Worm (Caenorhabditis elegans) whole organism, mixed stage, embryonic: Measurements from ENCODE around the gene gst-20.

Experiments used
- M03D4.4 ChIP-seq: sonication (generic microtip); optimal IDR thresholded peaks from 2 replicates; lab custom pipeline; 2017; ENCODE audit warnings: mild to moderate bottlenecking, missing genetic modification characterization, missing compliant biosample characterization
- ceh-39 ChIP-seq: fragments of 150-350 bp; optimal IDR thresholded peaks from 2 replicates; lab custom pipeline; 2014; ENCODE audit warnings: missing biosample characterization, missing genetic modification characterization
- ceh-43 ChIP-seq: fragments of 200-800 bp; sonication (Bioruptor generic); optimal IDR thresholded peaks from 2 replicates; lab custom pipeline; 2018; ENCODE audit warnings: mild to moderate bottlenecking, missing genetic modification characterization, moderate library complexity, missing compliant biosample characterization
- ceh-83 ChIP-seq: fragments of 200-800 bp; sonication (Bioruptor generic); optimal IDR thresholded peaks from 2 replicates; lab custom pipeline; 2018; ENCODE audit warnings: mild to moderate bottlenecking, missing genetic modification characterization, missing compliant biosample characterization
- ces-1 ChIP-seq: fragments of 150-350 bp; optimal IDR thresholded peaks from 2 replicates; lab custom pipeline; 2014; ENCODE audit warnings: missing biosample characterization, missing genetic modification reagents, missing genetic modification characterization
- cnd-1 ChIP-seq: fragments of 200-800 bp; sonication (Bioruptor generic); optimal IDR thresholded peaks from 2 replicates; lab custom pipeline; 2018; ENCODE audit warnings: mild to moderate bottlenecking, missing genetic modification characterization, missing compliant biosample characterization
- drap-1 ChIP-seq: fragments of 200-800 bp; sonication (Bioruptor generic); optimal IDR thresholded peaks from 3 replicates; lab custom pipeline; 2018; ENCODE audit warnings: mild to moderate bottlenecking, missing genetic modification characterization, missing compliant biosample characterization
- elt-1 ChIP-seq: sonication (generic microtip); optimal IDR thresholded peaks from 2 replicates; lab custom pipeline; 2017; ENCODE audit warnings: missing genetic modification characterization, mild to moderate bottlenecking, missing compliant biosample characterization, antibody characterized with exemption, moderate library complexity, borderline replicate concordance; ENCODE audit not compliant: insufficient read depth
- elt-3 ChIP-seq: fragments of 150-350 bp; optimal IDR thresholded peaks from 2 replicates; lab custom pipeline; 2014; ENCODE audit warnings: missing biosample characterization, missing genetic modification characterization
- flh-1 ChIP-seq: fragments of 200-800 bp; sonication (Bioruptor generic); optimal IDR thresholded peaks from 2 replicates; lab custom pipeline; 2018; ENCODE audit warnings: mild to moderate bottlenecking, missing genetic modification characterization, moderate library complexity, missing compliant biosample characterization
- ham-2 ChIP-seq: fragments of 200-800 bp; sonication (Bioruptor generic); optimal IDR thresholded peaks from 2 replicates; lab custom pipeline; 2018; ENCODE audit warnings: mild to moderate bottlenecking, missing genetic modification characterization, missing compliant biosample characterization
- hlh-1 ChIP-seq: fragments of 150-350 bp; optimal IDR thresholded peaks from 2 replicates; lab custom pipeline; 2014; ENCODE audit warnings: missing biosample characterization, missing genetic modification reagents, missing genetic modification characterization
- lin-13 ChIP-seq: fragments of 150-350 bp; optimal IDR thresholded peaks from 2 replicates; lab custom pipeline; 2014; ENCODE audit warnings: missing biosample characterization, missing genetic modification characterization
- lin-32 ChIP-seq: fragments of 200-800 bp; sonication (Bioruptor generic); optimal IDR thresholded peaks from 2 replicates; lab custom pipeline; 2018; ENCODE audit warnings: mild to moderate bottlenecking, missing genetic modification characterization, missing compliant biosample characterization
- lsy-2 ChIP-seq: fragments of 150-350 bp; optimal IDR thresholded peaks from 2 replicates; lab custom pipeline; 2014; ENCODE audit warnings: missing biosample characterization, missing genetic modification characterization
- mab-5 ChIP-seq: fragments of 150-350 bp; optimal IDR thresholded peaks from 2 replicates; lab custom pipeline; 2014; ENCODE audit warnings: missing biosample characterization, missing genetic modification characterization
- mep-1 ChIP-seq: fragments of 150-350 bp; optimal IDR thresholded peaks from 2 replicates; lab custom pipeline; 2017; ENCODE audit warnings: missing biosample characterization, missing genetic modification reagents, missing genetic modification characterization, inconsistent platforms
- mls-2 ChIP-seq: sonication (generic microtip); optimal IDR thresholded peaks from 2 replicates; lab custom pipeline; 2016; ENCODE audit warnings: mild to moderate bottlenecking, missing genetic modification characterization, moderate library complexity, missing compliant biosample characterization
- nhr-2 ChIP-seq: fragments of 150-350 bp; optimal IDR thresholded peaks from 2 replicates; lab custom pipeline; 2014; ENCODE audit warnings: missing biosample characterization, missing genetic modification characterization
- nhr-237 ChIP-seq: fragments of 150-350 bp; optimal IDR thresholded peaks from 2 replicates; lab custom pipeline; 2014; ENCODE audit warnings: missing biosample characterization, missing genetic modification characterization
- nhr-76 ChIP-seq: sonication (generic microtip); optimal IDR thresholded peaks from 2 replicates; lab custom pipeline; 2017; ENCODE audit warnings: missing biosample characterization, missing genetic modification characterization
- pha-4 ChIP-seq: fragments of 150-350 bp; optimal IDR thresholded peaks from 2 replicates; lab custom pipeline; 2018; ENCODE audit warnings: missing biosample characterization, missing genetic modification reagents, missing genetic modification characterization
- sem-2 ChIP-seq: fragments of 200-800 bp; sonication (Bioruptor generic); optimal IDR thresholded peaks from 2 replicates; lab custom pipeline; 2018; ENCODE audit warnings: mild to moderate bottlenecking, missing genetic modification characterization, missing compliant biosample characterization
- tbx-8 ChIP-seq: fragments of 200-800 bp; sonication (Bioruptor generic); optimal IDR thresholded peaks from 2 replicates; lab custom pipeline; 2018; ENCODE audit warnings: mild to moderate bottlenecking, missing genetic modification characterization, moderate library complexity, missing compliant biosample characterization
- unc-120 ChIP-seq: sonication (generic microtip); optimal IDR thresholded peaks from 2 replicates; lab custom pipeline; 2017; ENCODE audit warnings: missing genetic modification characterization, missing compliant biosample characterization; ENCODE audit not compliant: poor library complexity, severe bottlenecking
- unc-39 ChIP-seq: fragments of 150-350 bp; optimal IDR thresholded peaks from 2 replicates; lab custom pipeline; 2014; ENCODE audit warnings: missing biosample characterization, missing genetic modification characterization
- unc-62 ChIP-seq: fragments of 150-350 bp; optimal IDR thresholded peaks from 2 replicates; lab custom pipeline; 2014; ENCODE audit warnings: missing biosample characterization, missing genetic modification reagents, missing genetic modification characterization
- ztf-11 ChIP-seq: fragments of 150-350 bp; optimal IDR thresholded peaks from 2 replicates; lab custom pipeline; 2014; ENCODE audit warnings: missing biosample characterization, missing genetic modification characterization

gst-20 gene

ce11 chrII:13595279-13595678 is 14.3 kb downstream of the gst-20 start:
- TF ChIP-seq flh-1 (GFP tag; lab: Kevin White, UChicago): no peak
- no peak for TF ChIP-seq pha-4 (tag; lab: Kevin White, UChicago)
- TF ChIP-seq lin-13 (tag; lab: Kevin White, UChicago): no peak
- no peak for TF ChIP-seq nhr-76 (tag; lab: Kevin White, UChicago)
- TF ChIP-seq unc-62 (GFP tag; lab: Kevin White, UChicago): no peak
- TF ChIP-seq sem-2 (GFP tag; lab: Kevin White, UChicago): no peak
- no peak for TF ChIP-seq unc-39
- TF ChIP-seq mab-5 (tag; lab: Kevin White, UChicago): no peak
- no peak for TF ChIP-seq mls-2
- TF ChIP-seq nhr-237: no peak
- no peak for TF ChIP-seq elt-1 (tag; lab: Kevin White, UChicago)
- TF ChIP-seq ceh-43: no peak
- TF ChIP-seq lin-32 (GFP tag; lab: Kevin White, UChicago): no peak
- TF ChIP-seq hlh-1 (tag; lab: Kevin White, UChicago): no peak
- TF ChIP-seq drap-1: no peak
- TF ChIP-seq elt-3 (tag; lab: Kevin White, UChicago): no peak
- no peak for TF ChIP-seq tbx-8 (GFP tag; lab: Kevin White, UChicago)
- TF ChIP-seq M03D4.4 (tag; lab: Kevin White, UChicago): no peak
- TF ChIP-seq ham-2 (GFP tag; lab: Kevin White, UChicago): no peak
- no peak for TF ChIP-seq ceh-39 (tag; lab: Kevin White, UChicago)

DNA sequence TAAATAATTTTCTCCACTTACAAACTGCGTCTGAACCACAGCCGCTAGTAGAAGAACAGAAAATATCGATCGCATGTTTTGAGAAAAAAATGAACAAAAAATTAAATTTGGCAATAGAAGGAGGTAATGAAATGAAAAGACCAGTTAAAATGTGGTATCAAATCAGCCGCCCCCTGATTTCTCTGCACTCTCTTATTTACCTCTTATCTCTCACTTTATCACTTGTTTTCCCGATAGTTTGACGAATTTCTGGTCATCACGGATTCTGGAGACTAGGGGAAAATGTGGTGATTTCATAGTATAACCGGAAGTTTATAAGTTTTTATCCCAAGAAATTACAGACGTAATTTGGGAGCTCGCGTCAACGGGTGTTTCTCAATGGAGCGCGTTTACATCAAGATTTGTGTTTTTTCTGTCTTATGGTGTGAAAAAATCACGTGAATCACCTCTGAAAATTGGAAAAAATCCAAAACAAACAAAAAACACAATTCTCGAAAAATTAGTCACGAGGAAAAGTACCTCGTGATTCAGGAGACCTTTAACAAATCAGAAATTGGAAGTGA is 15.9 kb downstream of the gst-20 start, which contains the start of gene clec-146:
clec-146 (minus strand) TSS at position 116 of the 563 bp plus-strand sequence.
- TF ChIP-seq ceh-83: no peak
- no peak for TF ChIP-seq nhr-2 (tag; lab: Kevin White, UChicago)
- TF ChIP-seq tbx-8 (GFP tag; lab: Kevin White, UChicago): no peak
- TF ChIP-seq nhr-237: no peak

ce11 chrII:13590461-13590860 is 19.2 kb downstream of the gst-20 start, which contains the start of gene clec-145:
TSS of gene clec-145 (minus strand) at chrII:13590561.
- no peak for TF ChIP-seq lin-13 (tag; lab: Kevin White, UChicago)
- no peak for TF ChIP-seq cnd-1
- no peak for TF ChIP-seq mep-1 (tag; lab: Kevin White, UChicago)
- TF ChIP-seq elt-1 (tag; lab: Kevin White, UChicago): no peak
- TF ChIP-seq ces-1 (GFP tag; lab: Kevin White, UChicago): no peak
- TF ChIP-seq, all 35 proteins: peak for 0

DNA sequence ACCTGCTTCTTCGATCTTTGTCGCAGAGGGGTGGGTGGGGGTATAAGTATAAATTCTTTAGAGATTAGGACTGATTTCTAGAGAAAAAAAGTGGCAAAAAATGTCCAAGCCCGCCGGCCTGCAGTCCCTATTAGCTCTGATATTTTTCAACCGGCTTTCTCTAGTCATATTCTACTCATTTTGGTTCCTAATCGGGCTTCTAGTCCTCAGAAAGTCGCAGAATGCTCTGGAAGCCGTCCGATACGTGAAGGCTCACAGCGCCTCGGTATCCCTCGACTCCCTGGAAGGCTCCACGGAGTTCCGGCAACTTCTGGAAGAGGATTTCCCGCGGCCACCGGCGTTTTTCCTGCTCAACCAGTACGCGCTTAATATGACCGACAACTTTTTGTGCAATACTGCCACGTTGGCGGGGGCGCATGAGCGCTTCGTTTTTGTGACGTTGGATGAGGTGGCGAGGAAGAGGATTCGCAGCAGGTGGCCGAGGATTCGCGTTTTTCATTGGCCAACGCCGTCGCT is 23.9 kb downstream of the gst-20 start, which contains the start of gene Y48E1B.8:
Y48E1B.8 (plus strand) TSS at position 51 of the 516 bp plus-strand sequence.
- no peak for TF ChIP-seq M03D4.4 (tag; lab: Kevin White, UChicago)
- no peak for TF ChIP-seq hlh-1 (tag; lab: Kevin White, UChicago)
- TF ChIP-seq ham-2 (GFP tag; lab: Kevin White, UChicago): no peak
- TF ChIP-seq ces-1 (GFP tag; lab: Kevin White, UChicago): no peak
- no peak for TF ChIP-seq lsy-2 (tag; lab: Kevin White, UChicago)
- no peak for TF ChIP-seq nhr-237
- TF ChIP-seq nhr-2 (tag; lab: Kevin White, UChicago): no peak
- no peak for TF ChIP-seq lin-13 (tag; lab: Kevin White, UChicago)
- TF ChIP-seq lin-32 (GFP tag; lab: Kevin White, UChicago): no peak
- no peak for TF ChIP-seq nhr-76 (tag; lab: Kevin White, UChicago)
- no peak for TF ChIP-seq ceh-39 (tag; lab: Kevin White, UChicago)
- TF ChIP-seq tbx-8 (GFP tag; lab: Kevin White, UChicago): no peak
- TF ChIP-seq unc-120 (tag; lab: Kevin White, UChicago): no peak
- no peak for TF ChIP-seq unc-39
- no peak for TF ChIP-seq cnd-1
- no peak for TF ChIP-seq unc-62 (GFP tag; lab: Kevin White, UChicago)
- TF ChIP-seq ztf-11 (tag; lab: Kevin White, UChicago): no peak
- no peak for TF ChIP-seq mab-5 (tag; lab: Kevin White, UChicago)
- TF ChIP-seq ceh-83: no peak
- TF ChIP-seq sem-2 (GFP tag; lab: Kevin White, UChicago): no peak
